Fruit fly (Drosophila melanogaster): Measurements from ENCODE around the gene CG17068.

- TF ChIP-seq h (optimal IDR thresholded peaks at IDR 0.05): no peak
- TF ChIP-seq Myc (optimal IDR thresholded peaks at IDR 0.05): no peak
- TF ChIP-seq ttk (optimal IDR thresholded peaks at IDR 0.05): no peak
- no peak for TF ChIP-seq psq (optimal IDR thresholded peaks at IDR 0.05)
- no peak for TF ChIP-seq Sin3A (optimal IDR thresholded peaks at IDR 0.05)
- no peak for TF ChIP-seq insv (optimal IDR thresholded peaks at IDR 0.05)
These were observed 11.3 kb downstream of the CG17068 start, which contains the start of gene obst-A for dm6 chrX:20239608-20239941.
